Worm (Caenorhabditis elegans) whole organism, L3 larva: ENCODE results near the gene vha-13.

Experiments
- R02D3.7 ChIP-seq: fragments of 150-350 bp; optimal IDR thresholded peaks from 2 replicates; lab custom pipeline; 2014; ENCODE audit warnings: missing biosample characterization, missing genetic modification characterization
- ZK546.5 ChIP-seq: sonication (generic microtip); optimal IDR thresholded peaks from 2 replicates; lab custom pipeline; 2017; ENCODE audit warnings: missing biosample characterization, missing genetic modification characterization
- aly-2 ChIP-seq: fragments of 150-350 bp; optimal IDR thresholded peaks from 2 replicates; lab custom pipeline; 2014; ENCODE audit warnings: missing biosample characterization, missing genetic modification characterization
- ama-1 ChIP-seq: fragments of 150-350 bp; optimal IDR thresholded peaks from 2 replicates; lab custom pipeline; 2018
- ceh-16 ChIP-seq: sonication (generic microtip); optimal IDR thresholded peaks from 2 replicates; lab custom pipeline; 2017; ENCODE audit warnings: missing biosample characterization, missing genetic modification characterization
- ceh-28 ChIP-seq: fragments of 150-350 bp; optimal IDR thresholded peaks from 2 replicates; lab custom pipeline; 2014; ENCODE audit warnings: missing biosample characterization, missing genetic modification reagents, missing genetic modification characterization
- ceh-82 ChIP-seq: fragments of 150-350 bp; optimal IDR thresholded peaks from 2 replicates; lab custom pipeline; 2014; ENCODE audit warnings: missing biosample characterization, missing genetic modification characterization
- ceh-9 ChIP-seq: sonication (generic microtip); optimal IDR thresholded peaks from 2 replicates; lab custom pipeline; 2018; ENCODE audit warnings: missing biosample characterization, missing genetic modification characterization
- daf-12 ChIP-seq: fragments of 150-350 bp; optimal IDR thresholded peaks from 2 replicates; lab custom pipeline; 2014; ENCODE audit warnings: missing biosample characterization, missing genetic modification reagents, missing genetic modification characterization
- egl-27 ChIP-seq: sonication (generic microtip); optimal IDR thresholded peaks from 4 replicates; lab custom pipeline; 2017; ENCODE audit warnings: missing biosample characterization, missing genetic modification reagents, missing genetic modification characterization
- egl-5 ChIP-seq: fragments of 150-350 bp; optimal IDR thresholded peaks from 2 replicates; lab custom pipeline; 2017; ENCODE audit warnings: missing biosample characterization, missing genetic modification reagents, missing genetic modification characterization, inconsistent platforms
- elt-1 ChIP-seq: fragments of 150-350 bp; optimal IDR thresholded peaks from 2 replicates; lab custom pipeline; 2014; ENCODE audit warnings: missing biosample characterization, missing genetic modification characterization
- elt-2 ChIP-seq: sonication (generic microtip); optimal IDR thresholded peaks from 2 replicates; lab custom pipeline; 2016; ENCODE audit warnings: missing genetic modification reagents, mild to moderate bottlenecking, missing genetic modification characterization, missing compliant biosample characterization
- elt-3 ChIP-seq, 3 experiments: fragments of 150-350 bp in 1 of 3; sonication (generic microtip) in 2 of 3; optimal IDR thresholded peaks; 2 replicates in 2 of 3; 4 replicates in 1 of 3; lab custom pipeline; 2014 to 2017; ENCODE audit warnings: missing biosample characterization in 3 of 3, missing genetic modification characterization in 3 of 3
- eor-1 ChIP-seq, 2 experiments: fragments of 150-350 bp; optimal IDR thresholded peaks; 2 replicates each; lab custom pipeline; 2014 to 2018; ENCODE audit warnings: missing biosample characterization in 2 of 2, missing genetic modification characterization in 2 of 2
- fkh-10 ChIP-seq: sonication (generic microtip); optimal IDR thresholded peaks from 2 replicates; lab custom pipeline; 2017; ENCODE audit warnings: missing biosample characterization, missing genetic modification reagents, missing genetic modification characterization
- fkh-2 ChIP-seq: fragments of 150-350 bp; optimal IDR thresholded peaks from 2 replicates; lab custom pipeline; 2014; ENCODE audit warnings: missing biosample characterization, missing genetic modification reagents, missing genetic modification characterization
- fos-1 ChIP-seq: fragments of 150-350 bp; optimal IDR thresholded peaks from 2 replicates; lab custom pipeline; 2014; ENCODE audit warnings: missing biosample characterization, missing genetic modification characterization
- hmg-11 ChIP-seq: sonication (generic microtip); optimal IDR thresholded peaks from 2 replicates; lab custom pipeline; 2016; ENCODE audit warnings: missing genetic modification characterization, missing compliant biosample characterization
- jun-1 ChIP-seq: fragments of 150-350 bp; optimal IDR thresholded peaks from 2 replicates; lab custom pipeline; 2014; ENCODE audit warnings: missing biosample characterization, missing genetic modification reagents, missing genetic modification characterization
- lin-15B ChIP-seq: fragments of 150-350 bp; optimal IDR thresholded peaks from 2 replicates; lab custom pipeline; 2014; ENCODE audit warnings: missing biosample characterization, missing genetic modification characterization
- lin-39 ChIP-seq: fragments of 150-350 bp; optimal IDR thresholded peaks from 2 replicates; lab custom pipeline; 2018; ENCODE audit warnings: missing biosample characterization, missing genetic modification reagents, missing genetic modification characterization
- lsy-12 ChIP-seq: sonication (generic microtip); optimal IDR thresholded peaks from 2 replicates; lab custom pipeline; 2016; ENCODE audit warnings: mild to moderate bottlenecking, missing genetic modification characterization, missing compliant biosample characterization
- mdl-1 ChIP-seq: fragments of 150-350 bp; optimal IDR thresholded peaks from 2 replicates; lab custom pipeline; 2014; ENCODE audit warnings: missing biosample characterization, missing genetic modification characterization
- mml-1 ChIP-seq: fragments of 150-350 bp; sonication (generic microtip); optimal IDR thresholded peaks from 3 replicates; lab custom pipeline; 2014; ENCODE audit warnings: missing biosample characterization, missing genetic modification characterization
- nfya-1 ChIP-seq: sonication (generic microtip); optimal IDR thresholded peaks from 2 replicates; lab custom pipeline; 2017; ENCODE audit warnings: missing genetic modification characterization, mild to moderate bottlenecking, missing compliant biosample characterization, antibody characterized with exemption, moderate library complexity; ENCODE audit not compliant: insufficient read depth
- nhr-11 ChIP-seq: fragments of 150-350 bp; optimal IDR thresholded peaks from 2 replicates; lab custom pipeline; 2014; ENCODE audit warnings: missing biosample characterization, missing genetic modification characterization
- nhr-12 ChIP-seq: fragments of 150-350 bp; optimal IDR thresholded peaks from 2 replicates; lab custom pipeline; 2014; ENCODE audit warnings: missing biosample characterization, missing genetic modification characterization
- nhr-23 ChIP-seq: fragments of 150-350 bp; optimal IDR thresholded peaks from 2 replicates; lab custom pipeline; 2014; ENCODE audit warnings: missing biosample characterization, missing genetic modification reagents, missing genetic modification characterization
- nhr-237 ChIP-seq: fragments of 150-350 bp; optimal IDR thresholded peaks from 2 replicates; lab custom pipeline; 2014; ENCODE audit warnings: missing biosample characterization, missing genetic modification characterization
- nhr-25 ChIP-seq: sonication (generic microtip); optimal IDR thresholded peaks from 2 replicates; lab custom pipeline; 2017; ENCODE audit warnings: missing biosample characterization, missing genetic modification characterization
- nhr-28 ChIP-seq: fragments of 150-350 bp; optimal IDR thresholded peaks from 2 replicates; lab custom pipeline; 2014; ENCODE audit warnings: missing biosample characterization, missing genetic modification characterization
- nhr-43 ChIP-seq: sonication (generic microtip); optimal IDR thresholded peaks from 2 replicates; lab custom pipeline; 2016; ENCODE audit warnings: mild to moderate bottlenecking, missing genetic modification characterization, missing compliant biosample characterization; ENCODE audit not compliant: poor library complexity, severe bottlenecking
- nhr-67 ChIP-seq: fragments of 150-350 bp; optimal IDR thresholded peaks from 2 replicates; lab custom pipeline; 2014; ENCODE audit warnings: missing biosample characterization, missing genetic modification characterization
- nhr-76 ChIP-seq: fragments of 150-350 bp; sonication (generic microtip); optimal IDR thresholded peaks from 5 replicates; lab custom pipeline; 2014; ENCODE audit warnings: missing biosample characterization, missing genetic modification characterization
- nhr-77 ChIP-seq: fragments of 150-350 bp; optimal IDR thresholded peaks from 2 replicates; lab custom pipeline; 2014; ENCODE audit warnings: missing biosample characterization, missing genetic modification characterization
- pha-4 ChIP-seq: fragments of 150-350 bp; optimal IDR thresholded peaks from 2 replicates; lab custom pipeline; 2014; ENCODE audit warnings: missing biosample characterization, missing genetic modification reagents, missing genetic modification characterization
- pqm-1 ChIP-seq: fragments of 150-350 bp; optimal IDR thresholded peaks from 2 replicates; lab custom pipeline; 2017; ENCODE audit warnings: missing biosample characterization, missing genetic modification characterization, inconsistent platforms
- sea-2 ChIP-seq: fragments of 150-350 bp; sonication (generic microtip); optimal IDR thresholded peaks from 4 replicates; lab custom pipeline; 2014; ENCODE audit warnings: missing biosample characterization, missing genetic modification reagents, missing genetic modification characterization
- skn-1 ChIP-seq: fragments of 150-350 bp; optimal IDR thresholded peaks from 2 replicates; lab custom pipeline; 2014; ENCODE audit warnings: missing biosample characterization, missing genetic modification characterization
- snpc-4 ChIP-seq: fragments of 150-350 bp; optimal IDR thresholded peaks from 2 replicates; lab custom pipeline; 2014; ENCODE audit warnings: missing biosample characterization, missing genetic modification characterization
- tbx-2 ChIP-seq: sonication (generic microtip); optimal IDR thresholded peaks from 2 replicates; lab custom pipeline; 2016; ENCODE audit warnings: mild to moderate bottlenecking, missing genetic modification characterization, missing compliant biosample characterization
- unc-39 ChIP-seq: sonication (generic microtip); optimal IDR thresholded peaks from 4 replicates; lab custom pipeline; 2017; ENCODE audit warnings: missing biosample characterization, missing genetic modification characterization
- unc-62 ChIP-seq: fragments of 150-350 bp; sonication (generic microtip); optimal IDR thresholded peaks from 4 replicates; lab custom pipeline; 2014; ENCODE audit warnings: missing biosample characterization, missing genetic modification reagents, missing genetic modification characterization
- zag-1 ChIP-seq: fragments of 150-350 bp; optimal IDR thresholded peaks from 2 replicates; lab custom pipeline; 2014; ENCODE audit warnings: missing biosample characterization, missing genetic modification characterization
- ztf-11 ChIP-seq: fragments of 150-350 bp; optimal IDR thresholded peaks from 2 replicates; lab custom pipeline; 2014; ENCODE audit warnings: missing biosample characterization, missing genetic modification characterization
- ztf-4 ChIP-seq: fragments of 150-350 bp; optimal IDR thresholded peaks from 2 replicates; lab custom pipeline; 2014; ENCODE audit warnings: missing biosample characterization, missing genetic modification characterization

The vha-13 gene

ce11 chrV:14368272-14369052 lies 17.0 kb downstream of the vha-13 start:
- no peak for TF ChIP-seq sea-2 (GFP tag; lab: Kevin White, UChicago)
- TF ChIP-seq fos-1 (tag; lab: Kevin White, UChicago): no peak
- TF ChIP-seq nhr-23: peak; percentile 89
- TF ChIP-seq egl-5 (tag; lab: Kevin White, UChicago): peak; percentile 56
- TF ChIP-seq nhr-11: no peak
- TF ChIP-seq unc-39 (tag; lab: Kevin White, UChicago): no peak
- TF ChIP-seq nhr-77 (tag; lab: Kevin White, UChicago): no peak
- TF ChIP-seq nhr-76 (tag; lab: Kevin White, UChicago): no peak
- no peak for TF ChIP-seq lin-39 (tag; lab: Kevin White, UChicago)
- TF ChIP-seq daf-12 (tag; lab: Kevin White, UChicago): peak; percentile 81
- TF ChIP-seq ztf-4: peak; percentile 29
- peak; percentile 53 for TF ChIP-seq pha-4 (tag; lab: Kevin White, UChicago)
- no peak for TF ChIP-seq mml-1 (tag; lab: Kevin White, UChicago)
- no peak for TF ChIP-seq lin-15B (tag; lab: Kevin White, UChicago)
- TF ChIP-seq R02D3.7 (tag; lab: Kevin White, UChicago): no peak
- TF ChIP-seq nhr-28 (tag; lab: Kevin White, UChicago): no peak
- no peak for TF ChIP-seq ceh-16 (tag; lab: Kevin White, UChicago)
- TF ChIP-seq skn-1 (tag; lab: Kevin White, UChicago): no peak
- no peak for TF ChIP-seq nhr-12 (tag; lab: Kevin White, UChicago)
- peak; percentile 1 for TF ChIP-seq ztf-11 (tag; lab: Kevin White, UChicago)
- TF ChIP-seq unc-62: peak; percentile 57
- TF ChIP-seq ceh-9: no peak
- peak; percentile 73 for TF ChIP-seq elt-2 (tag; lab: Kevin White, UChicago)
- no peak for TF ChIP-seq zag-1 (tag; lab: Kevin White, UChicago)
- TF ChIP-seq egl-27 (tag; lab: Kevin White, UChicago): no peak
- no peak for TF ChIP-seq aly-2 (tag; lab: Kevin White, UChicago)
- TF ChIP-seq tbx-2 (tag; lab: Kevin White, UChicago): peak; percentile 6
- TF ChIP-seq ama-1 (lab: Kevin White, UChicago): no peak
- peak; percentile 52 for TF ChIP-seq nhr-43
- TF ChIP-seq eor-1 (tag; optimal IDR thresholded peaks at IDR 0.05; lab: Kevin White, UChicago): no peak
- peak; percentile 95 for TF ChIP-seq hmg-11 (tag; lab: Kevin White, UChicago)
- TF ChIP-seq nhr-67 (tag; lab: Kevin White, UChicago): no peak
- no peak for TF ChIP-seq elt-3 (tag; optimal IDR thresholded peaks at IDR 0.05; lab: Kevin White, UChicago)
- peak; percentile 11 for TF ChIP-seq jun-1
- TF ChIP-seq ceh-28 (tag; lab: Kevin White, UChicago): no peak
- peak; percentile 96 for TF ChIP-seq pqm-1 (tag; lab: Kevin White, UChicago)
- TF ChIP-seq ZK546.5: no peak
- TF ChIP-seq nhr-25 (tag; lab: Kevin White, UChicago): peak; percentile 77
- no peak for TF ChIP-seq nhr-237 (tag; lab: Kevin White, UChicago)
- TF ChIP-seq nfya-1 (tag; lab: Kevin White, UChicago): peak; percentile 81
- TF ChIP-seq snpc-4 (tag; lab: Kevin White, UChicago): peak; percentile 49
- peak; percentile 24 for TF ChIP-seq lsy-12 (tag; lab: Kevin White, UChicago)
- no peak for TF ChIP-seq ceh-82 (tag; lab: Kevin White, UChicago)
- TF ChIP-seq fkh-2 (tag; lab: Kevin White, UChicago): no peak
- TF ChIP-seq mdl-1 (tag; lab: Kevin White, UChicago): no peak
- no peak for TF ChIP-seq elt-1 (tag; lab: Kevin White, UChicago)
- no peak for TF ChIP-seq fkh-10 (GFP tag; lab: Kevin White, UChicago)
